Fruit fly (Drosophila melanogaster) whole organism, embryonic: ENCODE measurements around the gene Trim9.

Experiments
- ATbp ChIP-seq: fragments of 200-800 bp; sonication (Bioruptor generic); optimal IDR thresholded peaks from 2 replicates; lab custom pipeline; 2017; ENCODE audit warnings: missing biosample characterization, mild to moderate bottlenecking, missing genetic modification characterization, missing genetic modification reagents
- CG1024 ChIP-seq: fragments of 200-800 bp; sonication (Bioruptor generic); IDR thresholded peaks from 2 replicates; pipeline ENCODE4 v1.3.6; 2022; ENCODE audit warnings: missing biosample characterization, missing genetic modification characterization
- CG10565 ChIP-seq: fragments of 200-800 bp; sonication (Bioruptor generic); optimal IDR thresholded peaks from 3 replicates; lab custom pipeline; 2016; ENCODE audit warnings: missing biosample characterization, mild to moderate bottlenecking, missing genetic modification characterization
- CG11504 ChIP-seq: fragments of 200-800 bp; sonication (Bioruptor generic); optimal IDR thresholded peaks from 3 replicates; lab custom pipeline; 2019; ENCODE audit warnings: missing biosample characterization, mild to moderate bottlenecking, missing genetic modification characterization, moderate library complexity
- CG12659 ChIP-seq: fragments of 200-800 bp; sonication (Bioruptor generic); optimal IDR thresholded peaks from 3 replicates; lab custom pipeline; 2017; ENCODE audit warnings: mild to moderate bottlenecking, missing biosample characterization, missing genetic modification reagents, missing genetic modification characterization
- CG13424 ChIP-seq: fragments of 200-800 bp; sonication (Bioruptor generic); optimal IDR thresholded peaks from 2 replicates; lab custom pipeline; 2019; ENCODE audit warnings: missing biosample characterization, mild to moderate bottlenecking, missing genetic modification characterization, moderate library complexity
- CG14050 ChIP-seq: fragments of 200-800 bp; sonication (Bioruptor generic); IDR thresholded peaks from 3 replicates; pipeline ENCODE4 v1.3.6; 2022; ENCODE audit warnings: missing biosample characterization, missing genetic modification characterization
- CG18599 ChIP-seq: fragments of 200-800 bp; sonication (Bioruptor generic); optimal IDR thresholded peaks from 3 replicates; lab custom pipeline; 2017; ENCODE audit warnings: missing biosample characterization, missing genetic modification characterization, mild to moderate bottlenecking, moderate library complexity, missing genetic modification reagents
- CG2678 ChIP-seq: fragments of 200-800 bp; sonication (Bioruptor generic); optimal IDR thresholded peaks from 3 replicates; lab custom pipeline; 2019; ENCODE audit warnings: missing biosample characterization, mild to moderate bottlenecking, missing genetic modification characterization, moderate library complexity
- CG2712 ChIP-seq: fragments of 200-800 bp; optimal IDR thresholded peaks from 3 replicates; lab custom pipeline; 2019; ENCODE audit warnings: missing biosample characterization, mild to moderate bottlenecking, missing genetic modification characterization, moderate library complexity
- CG2875 ChIP-seq: fragments of 200-800 bp; sonication (Bioruptor generic); optimal IDR thresholded peaks from 2 replicates; lab custom pipeline; 2017; ENCODE audit warnings: missing biosample characterization, mild to moderate bottlenecking, missing genetic modification characterization, missing genetic modification reagents
- CG3281 ChIP-seq: fragments of 200-800 bp; sonication (Bioruptor generic); optimal IDR thresholded peaks from 3 replicates; lab custom pipeline; 2017; ENCODE audit warnings: missing biosample characterization, mild to moderate bottlenecking, missing genetic modification characterization
- CG33557 ChIP-seq: fragments of 200-800 bp; sonication (Bioruptor generic); optimal IDR thresholded peaks from 2 replicates; lab custom pipeline; 2019; ENCODE audit warnings: missing biosample characterization, mild to moderate bottlenecking, missing genetic modification characterization, moderate library complexity
- CG34376 ChIP-seq: fragments of 200-800 bp; sonication (Bioruptor generic); optimal IDR thresholded peaks from 2 replicates; lab custom pipeline; 2018; ENCODE audit warnings: missing biosample characterization, mild to moderate bottlenecking, missing genetic modification characterization
- CG3847 ChIP-seq: fragments of 200-800 bp; sonication (Bioruptor generic); IDR thresholded peaks from 2 replicates; pipeline ENCODE4 v1.3.6; 2022; ENCODE audit warnings: missing biosample characterization, missing genetic modification characterization
- CG42726 ChIP-seq: fragments of 200-800 bp; sonication (Bioruptor generic); IDR thresholded peaks from 2 replicates; pipeline ENCODE4 v1.3.6; 2022; ENCODE audit warnings: missing biosample characterization, missing genetic modification characterization; ENCODE audit not compliant: partially characterized antibody
- CG6791 ChIP-seq: fragments of 200-800 bp; sonication (Bioruptor generic); IDR thresholded peaks from 3 replicates; pipeline ENCODE4 v1.3.6; 2022; ENCODE audit warnings: missing biosample characterization, missing genetic modification characterization; ENCODE audit not compliant: partially characterized antibody
- CG7556 ChIP-seq: fragments of 200-800 bp; sonication (Bioruptor generic); optimal IDR thresholded peaks from 2 replicates; lab custom pipeline; 2017; ENCODE audit warnings: missing biosample characterization, mild to moderate bottlenecking, missing genetic modification characterization
- CG8089 ChIP-seq: fragments of 200-800 bp; sonication (Bioruptor generic); optimal IDR thresholded peaks from 3 replicates; lab custom pipeline; 2016; ENCODE audit warnings: missing biosample characterization, missing genetic modification characterization
- CG8478 ChIP-seq: fragments of >200 bp; optimal IDR thresholded peaks from 2 replicates; lab custom pipeline; 2018
- CG9932 ChIP-seq: fragments of 200-800 bp; sonication (Bioruptor generic); IDR thresholded peaks from 2 replicates; pipeline ENCODE4 v1.3.6; 2022; ENCODE audit warnings: missing biosample characterization, missing genetic modification characterization
- Chrac-16 ChIP-seq: fragments of 200-800 bp; sonication (Bioruptor generic); optimal IDR thresholded peaks from 3 replicates; lab custom pipeline; 2016; ENCODE audit warnings: missing biosample characterization, missing genetic modification characterization
- CoRest ChIP-seq: fragments of 200-800 bp; sonication (Bioruptor generic); optimal IDR thresholded peaks from 3 replicates; lab custom pipeline; 2018; ENCODE audit warnings: missing biosample characterization, mild to moderate bottlenecking, missing genetic modification characterization, moderate library complexity
- E2f2 ChIP-seq: fragments of 200-800 bp; sonication (Bioruptor generic); IDR thresholded peaks from 2 replicates; pipeline ENCODE4 v1.3.6; 2022; ENCODE audit warnings: missing biosample characterization, missing genetic modification characterization
- Elba2 ChIP-seq: fragments of 200-800 bp; sonication (Bioruptor generic); optimal IDR thresholded peaks from 3 replicates; lab custom pipeline; 2016; ENCODE audit warnings: missing biosample characterization, missing genetic modification characterization
- Fer1 ChIP-seq: fragments of 200-800 bp; sonication (Bioruptor generic); optimal IDR thresholded peaks from 2 replicates; lab custom pipeline; 2017; ENCODE audit warnings: missing biosample characterization, mild to moderate bottlenecking, missing genetic modification characterization
- HLH4C ChIP-seq: fragments of 200-800 bp; sonication (Bioruptor generic); IDR thresholded peaks from 3 replicates; pipeline ENCODE4 v1.3.6; 2022; ENCODE audit warnings: missing biosample characterization, missing genetic modification characterization; ENCODE audit not compliant: partially characterized antibody
- Hmr ChIP-seq: fragments of 200-800 bp; sonication (Bioruptor generic); optimal IDR thresholded peaks from 3 replicates; lab custom pipeline; 2017; ENCODE audit warnings: mild to moderate bottlenecking, missing biosample characterization, missing genetic modification reagents, missing genetic modification characterization
- Kr ChIP-seq: fragments of 200-800 bp; sonication (Bioruptor generic); optimal IDR thresholded peaks from 2 replicates; lab custom pipeline; 2017; ENCODE audit warnings: missing biosample characterization, mild to moderate bottlenecking, missing genetic modification characterization
- Max ChIP-seq: fragments of 200-800 bp; sonication (Bioruptor generic); optimal IDR thresholded peaks from 2 replicates; lab custom pipeline; 2016; ENCODE audit warnings: missing biosample characterization, mild to moderate bottlenecking, missing genetic modification characterization
- Nf-YC ChIP-seq: fragments of 200-800 bp; optimal IDR thresholded peaks from 3 replicates; lab custom pipeline; 2019; ENCODE audit warnings: missing biosample characterization, mild to moderate bottlenecking, missing genetic modification characterization, moderate library complexity
- Oli ChIP-seq: fragments of 200-800 bp; sonication (Bioruptor generic); optimal IDR thresholded peaks from 2 replicates; lab custom pipeline; 2018; ENCODE audit warnings: missing biosample characterization, mild to moderate bottlenecking, missing genetic modification characterization, moderate library complexity
- Ptx1 ChIP-seq: fragments of 200-800 bp; sonication (Bioruptor generic); IDR thresholded peaks from 2 replicates; pipeline ENCODE4 v1.3.6; 2022; ENCODE audit warnings: missing biosample characterization, missing genetic modification characterization
- Sox102F ChIP-seq: fragments of 200-800 bp; sonication (Bioruptor generic); optimal IDR thresholded peaks from 2 replicates; lab custom pipeline; 2018; ENCODE audit warnings: missing biosample characterization, mild to moderate bottlenecking, missing genetic modification characterization, moderate library complexity
- Xrp1 ChIP-seq: fragments of 200-800 bp; sonication (Bioruptor generic); IDR thresholded peaks from 2 replicates; pipeline ENCODE4 v1.3.6; 2022; ENCODE audit warnings: missing biosample characterization, missing genetic modification characterization
- amos ChIP-seq: fragments of 200-800 bp; sonication (Bioruptor generic); IDR thresholded peaks from 2 replicates; pipeline ENCODE4 v1.3.6; 2022; ENCODE audit warnings: missing biosample characterization, missing genetic modification characterization; ENCODE audit not compliant: partially characterized antibody
- crc ChIP-seq: fragments of 200-800 bp; sonication (Bioruptor generic); optimal IDR thresholded peaks from 2 replicates; lab custom pipeline; 2016; ENCODE audit warnings: missing biosample characterization, missing genetic modification characterization
- dimm ChIP-seq: fragments of 200-800 bp; sonication (Bioruptor generic); IDR thresholded peaks from 2 replicates; pipeline ENCODE4 v1.3.6; 2022; ENCODE audit warnings: missing biosample characterization, missing genetic modification characterization
- dmrt99B ChIP-seq: fragments of 200-800 bp; sonication (Bioruptor generic); optimal IDR thresholded peaks from 2 replicates; lab custom pipeline; 2018; ENCODE audit warnings: missing biosample characterization, mild to moderate bottlenecking, missing genetic modification characterization, moderate library complexity
- exex ChIP-seq: fragments of 200-800 bp; sonication (Bioruptor generic); optimal IDR thresholded peaks from 4 replicates; lab custom pipeline; 2018; ENCODE audit warnings: missing biosample characterization, mild to moderate bottlenecking, missing genetic modification characterization, moderate library complexity
- fd3F ChIP-seq: fragments of 200-800 bp; sonication (Bioruptor generic); optimal IDR thresholded peaks from 2 replicates; lab custom pipeline; 2018; ENCODE audit warnings: missing biosample characterization, mild to moderate bottlenecking, missing genetic modification characterization, moderate library complexity
- gem ChIP-seq: fragments of 200-800 bp; sonication (Bioruptor generic); optimal IDR thresholded peaks from 2 replicates; lab custom pipeline; 2019; ENCODE audit warnings: missing biosample characterization, mild to moderate bottlenecking, missing genetic modification characterization, moderate library complexity
- hb ChIP-seq: fragments of 200-800 bp; sonication (Bioruptor generic); IDR thresholded peaks from 3 replicates; pipeline ENCODE4 v1.3.6; 2022; ENCODE audit warnings: missing biosample characterization, missing genetic modification characterization; ENCODE audit not compliant: partially characterized antibody
- klu ChIP-seq: fragments of 200-800 bp; sonication (Bioruptor generic); IDR thresholded peaks from 2 replicates; pipeline ENCODE4 v1.3.6; 2022; ENCODE audit warnings: missing biosample characterization, missing genetic modification characterization
- onecut ChIP-seq: fragments of 200-800 bp; sonication (Bioruptor generic); IDR thresholded peaks from 2 replicates; pipeline ENCODE4 v1.3.6; 2022; ENCODE audit warnings: missing biosample characterization, missing genetic modification characterization
- phol ChIP-seq: fragments of 200-800 bp; sonication (Bioruptor generic); optimal IDR thresholded peaks from 3 replicates; lab custom pipeline; 2018; ENCODE audit warnings: missing biosample characterization, mild to moderate bottlenecking, missing genetic modification characterization, moderate library complexity
- salm ChIP-seq: fragments of 200-800 bp; sonication (Bioruptor generic); optimal IDR thresholded peaks from 2 replicates; lab custom pipeline; 2018; ENCODE audit warnings: missing biosample characterization, mild to moderate bottlenecking, missing genetic modification characterization
- sens-2 ChIP-seq: fragments of 200-800 bp; sonication (Bioruptor generic); IDR thresholded peaks from 2 replicates; pipeline ENCODE4 v1.3.6; 2022; ENCODE audit warnings: missing biosample characterization, missing genetic modification characterization
- tap ChIP-seq: fragments of 200-800 bp; optimal IDR thresholded peaks from 3 replicates; lab custom pipeline; 2019; ENCODE audit warnings: missing biosample characterization, mild to moderate bottlenecking, missing genetic modification characterization, moderate library complexity

Gene Trim9

DNA sequence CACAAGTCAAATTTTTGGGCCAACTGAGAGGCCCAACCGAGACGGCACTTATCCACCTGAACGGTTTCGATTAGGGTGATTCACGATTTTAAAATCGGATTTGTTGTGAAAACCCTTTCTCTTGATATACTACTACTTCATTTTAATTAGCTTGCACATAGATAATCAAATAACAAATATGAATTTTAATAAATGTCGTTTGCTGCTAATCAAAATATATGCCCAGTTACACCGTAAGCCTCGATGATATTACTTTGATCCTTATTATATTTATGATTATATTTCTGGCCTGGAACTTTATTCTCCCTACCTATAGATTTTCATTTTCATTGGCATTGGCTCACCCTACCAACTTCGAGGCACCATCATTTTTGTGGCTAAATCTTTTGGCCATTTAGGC, 71.2 kb downstream of the Trim9 start (continued):
- TF ChIP-seq Xrp1 (GFP tag; lab: Robert Waterston, UW) (peak; percentile 32; the same call in 1 of the 2 replicates), onecut (GFP tag; lab: Robert Waterston, UW) (no peak), CG34376 (GFP tag; lab: Kevin White, UChicago) (no peak), sens-2 (no peak), Chrac-16 (GFP tag; lab: Kevin White, UChicago) (no peak), Elba2 (GFP tag; lab: Kevin White, UChicago) (no peak), Hmr (GFP tag; lab: Kevin White, UChicago) (peak; percentile 8), CG18599 (GFP tag; lab: Kevin White, UChicago) (peak; percentile 24), Fer1 (no peak), klu (GFP tag; lab: Robert Waterston, UW) (no peak), Sox102F (GFP tag; lab: Kevin White, UChicago) (peak; percentile 9), E2f2 (peak; percentile 8; the same call in 1 of the 2 replicates), CG11504 (tag; lab: Kevin White, UChicago) (peak; percentile 5), gem (tag; lab: Kevin White, UChicago) (peak; percentile 34), CG8478 (no peak), CG2712 (tag; lab: Kevin White, UChicago) (peak; percentile 16), Ptx1 (GFP tag; lab: Robert Waterston, UW) (0 out of 2 replicates have a peak, but pooled peaks have one; percentile 6), CG2875 (GFP tag; lab: Kevin White, UChicago) (no peak), CG8089 (GFP tag; lab: Kevin White, UChicago) (no peak), CG13424 (tag; lab: Kevin White, UChicago) (peak; percentile 36), CoRest (tag; lab: Kevin White, UChicago) (peak; percentile 1), ATbp (GFP tag; lab: Kevin White, UChicago) (peak; percentile 7), CG2678 (peak; percentile 35), dmrt99B (tag; lab: Kevin White, UChicago) (peak; percentile 41), phol (tag; lab: Kevin White, UChicago) (peak; percentile 16), Oli (tag; lab: Kevin White, UChicago) (peak; percentile 35)

DNA sequence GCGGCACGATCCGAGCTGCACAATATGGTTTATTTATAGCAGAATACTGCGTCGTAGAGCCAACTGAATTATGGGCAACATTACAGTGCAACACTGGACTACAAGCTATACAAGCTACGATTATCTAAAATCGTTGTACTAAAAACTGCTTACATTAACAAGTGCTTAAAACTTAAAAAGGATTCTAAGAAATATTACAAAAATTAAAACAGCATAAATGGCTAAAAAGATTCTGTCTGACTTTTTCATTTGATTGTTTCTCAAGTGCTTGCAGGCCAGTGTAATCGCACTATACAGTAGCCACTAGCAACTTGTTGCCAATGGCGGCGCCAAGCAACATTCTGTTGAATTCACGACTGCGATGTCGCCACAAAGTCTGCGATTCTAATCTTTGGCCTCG, 72.1 kb downstream of the Trim9 start:
- no peak for TF ChIP-seq CG33557
- TF ChIP-seq CG3281 (GFP tag; lab: Kevin White, UChicago), result peak; percentile 18
- TF ChIP-seq dimm (GFP tag; lab: Robert Waterston, UW), result 0 out of 2 replicates have a peak, but pooled peaks have one; percentile 25
- peak; percentile 21 for TF ChIP-seq fd3F (GFP tag; lab: Kevin White, UChicago)
- TF ChIP-seq Kr, result no peak
- no peak for TF ChIP-seq amos (GFP tag; lab: Robert Waterston, UW)
- TF ChIP-seq tap (tag; lab: Kevin White, UChicago), result peak; percentile 70
- peak; percentile 99 for TF ChIP-seq CG11504 (tag; lab: Kevin White, UChicago)
- TF ChIP-seq hb (GFP tag; lab: Robert Waterston, UW), result no peak
- TF ChIP-seq CG3847 (GFP tag; lab: Robert Waterston, UW), result peak; percentile 47; the same call in 1 of the 2 replicates
- TF ChIP-seq exex (tag; lab: Kevin White, UChicago), result no peak
- TF ChIP-seq Fer1, result peak; percentile 28
- no peak for TF ChIP-seq HLH4C (GFP tag; lab: Robert Waterston, UW)
- no peak for TF ChIP-seq Nf-YC
- peak; percentile 3 for TF ChIP-seq CG10565
- no peak for TF ChIP-seq CG42726 (GFP tag; lab: Robert Waterston, UW)
- TF ChIP-seq CG6791 (GFP tag; lab: Robert Waterston, UW), result no peak
- peak; percentile 50; the same call in 1 of the 2 replicates for TF ChIP-seq CG1024 (GFP tag; lab: Robert Waterston, UW)
- peak; percentile 73 for TF ChIP-seq CG14050
- TF ChIP-seq CG9932 (GFP tag; lab: Robert Waterston, UW), result no peak
- TF ChIP-seq crc, result peak; percentile 19
- TF ChIP-seq CG7556 (GFP tag; lab: Kevin White, UChicago), result peak; percentile 64
- TF ChIP-seq salm, result peak; percentile 23
- peak; percentile 39 for TF ChIP-seq Max
- TF ChIP-seq Elba2 (GFP tag; lab: Kevin White, UChicago), result no peak
- TF ChIP-seq CG12659 (GFP tag; lab: Kevin White, UChicago), result peak; percentile 39
